Fruit fly (Drosophila melanogaster) whole organism, prepupa: ENCODE results near the gene CG32633.
A peak's percentile ranks its signal among the peaks of the same experiment; 100 is the strongest.

Source experiments
- Blimp-1 ChIP-seq: fragments of 200-800 bp; sonication (Bioruptor generic); optimal IDR thresholded peaks from 3 replicates; lab custom pipeline; 2017; ENCODE audit warnings: missing biosample characterization, missing genetic modification characterization, mild to moderate bottlenecking, moderate library complexity, missing genetic modification reagents
- CG10631 ChIP-seq: fragments of 200-800 bp; sonication (Bioruptor generic); optimal IDR thresholded peaks from 2 replicates; lab custom pipeline; 2016; ENCODE audit warnings: missing biosample characterization, missing genetic modification characterization
- CG11294 ChIP-seq: fragments of 200-800 bp; sonication (Bioruptor generic); IDR thresholded peaks from 2 replicates; pipeline ENCODE4 v1.3.6; 2022; ENCODE audit warnings: missing biosample characterization, missing genetic modification characterization
- CG11902 ChIP-seq: fragments of 200-800 bp; sonication (Bioruptor generic); optimal IDR thresholded peaks from 3 replicates; lab custom pipeline; 2016; ENCODE audit warnings: missing biosample characterization, missing genetic modification characterization
- CG1621 ChIP-seq: fragments of 200-800 bp; sonication (Bioruptor generic); optimal IDR thresholded peaks from 3 replicates; lab custom pipeline; 2018; ENCODE audit warnings: missing biosample characterization, mild to moderate bottlenecking, missing genetic modification characterization
- CG3032 ChIP-seq: fragments of 200-800 bp; optimal IDR thresholded peaks from 2 replicates; lab custom pipeline; 2019; ENCODE audit warnings: missing biosample characterization, mild to moderate bottlenecking, missing genetic modification characterization, moderate library complexity
- CG34406 ChIP-seq: fragments of 200-800 bp; sonication (Bioruptor generic); optimal IDR thresholded peaks from 3 replicates; lab custom pipeline; 2016; ENCODE audit warnings: missing biosample characterization, missing genetic modification characterization
- CG3919 ChIP-seq: fragments of 200-800 bp; sonication (Bioruptor generic); optimal IDR thresholded peaks from 3 replicates; lab custom pipeline; 2016; ENCODE audit warnings: missing biosample characterization, missing genetic modification characterization
- CG4318 ChIP-seq: fragments of 200-800 bp; sonication (Bioruptor generic); optimal IDR thresholded peaks from 3 replicates; lab custom pipeline; 2017; ENCODE audit warnings: missing biosample characterization, mild to moderate bottlenecking, missing genetic modification characterization
- CG6163 ChIP-seq: fragments of 200-800 bp; sonication (Bioruptor generic); IDR thresholded peaks from 3 replicates; pipeline ENCODE4 v1.3.6; 2022; ENCODE audit warnings: missing biosample characterization, missing genetic modification characterization
- CG6276 ChIP-seq: fragments of 200-800 bp; sonication (Bioruptor generic); optimal IDR thresholded peaks from 2 replicates; lab custom pipeline; 2017; ENCODE audit warnings: missing biosample characterization, mild to moderate bottlenecking, missing genetic modification characterization
- CG6792 ChIP-seq: fragments of 200-800 bp; sonication (Bioruptor generic); optimal IDR thresholded peaks from 3 replicates; lab custom pipeline; 2016; ENCODE audit warnings: missing biosample characterization, missing genetic modification characterization
- CG8119 ChIP-seq: fragments of 200-800 bp; sonication (Bioruptor generic); IDR thresholded peaks from 3 replicates; pipeline ENCODE4 v1.3.6; 2022; ENCODE audit warnings: missing biosample characterization, missing genetic modification characterization
- CG8319 ChIP-seq: fragments of 200-800 bp; sonication (Bioruptor generic); optimal IDR thresholded peaks from 3 replicates; lab custom pipeline; 2016; ENCODE audit warnings: missing biosample characterization, missing genetic modification characterization
- CG8632 ChIP-seq: fragments of 200-800 bp; sonication (Bioruptor generic); optimal IDR thresholded peaks from 3 replicates; lab custom pipeline; 2016; ENCODE audit warnings: missing biosample characterization, missing genetic modification characterization
- CG9139 ChIP-seq: fragments of 200-800 bp; sonication (Bioruptor generic); optimal IDR thresholded peaks from 3 replicates; lab custom pipeline; 2017; ENCODE audit warnings: missing biosample characterization, mild to moderate bottlenecking, missing genetic modification characterization
- Eip75B ChIP-seq: fragments of 200-800 bp; sonication (Bioruptor generic); optimal IDR thresholded peaks from 3 replicates; lab custom pipeline; 2016; ENCODE audit warnings: missing biosample characterization, missing genetic modification characterization
- Eip78C ChIP-seq: fragments of 200-800 bp; sonication (Bioruptor generic); peaks from one replicate; lab custom pipeline; 2016; ENCODE audit warnings: missing biosample characterization, missing genetic modification characterization
- Eip93F ChIP-seq: fragments of 200-800 bp; sonication (Bioruptor generic); optimal IDR thresholded peaks from 2 replicates; lab custom pipeline; 2016; ENCODE audit warnings: missing biosample characterization, mild to moderate bottlenecking, missing genetic modification characterization
- Ets96B ChIP-seq: fragments of 200-800 bp; optimal IDR thresholded peaks from 2 replicates; lab custom pipeline; 2019; ENCODE audit warnings: missing biosample characterization, mild to moderate bottlenecking, missing genetic modification characterization, moderate library complexity
- Met ChIP-seq: fragments of 200-800 bp; sonication (Bioruptor generic); optimal IDR thresholded peaks from 3 replicates; lab custom pipeline; 2016; ENCODE audit warnings: missing biosample characterization, missing genetic modification characterization
- OdsH ChIP-seq: fragments of 200-800 bp; sonication (Bioruptor generic); optimal IDR thresholded peaks from 3 replicates; lab custom pipeline; 2016; ENCODE audit warnings: missing biosample characterization, missing genetic modification characterization
- Smox ChIP-seq: fragments of 200-800 bp; sonication (Bioruptor generic); optimal IDR thresholded peaks from 3 replicates; lab custom pipeline; 2016; ENCODE audit warnings: missing biosample characterization, missing genetic modification characterization
- Sox14 ChIP-seq: fragments of 200-800 bp; sonication (Bioruptor generic); optimal IDR thresholded peaks from 3 replicates; lab custom pipeline; 2016; ENCODE audit warnings: missing biosample characterization, missing genetic modification characterization
- achi ChIP-seq: fragments of 200-800 bp; sonication (Bioruptor generic); optimal IDR thresholded peaks from 3 replicates; lab custom pipeline; 2016; ENCODE audit warnings: missing biosample characterization, missing genetic modification characterization
- acj6 ChIP-seq: fragments of 200-800 bp; sonication (Bioruptor generic); optimal IDR thresholded peaks from 3 replicates; lab custom pipeline; 2016; ENCODE audit warnings: missing biosample characterization, missing genetic modification characterization
- dac ChIP-seq: fragments of 200-800 bp; sonication (Bioruptor generic); optimal IDR thresholded peaks from 2 replicates; lab custom pipeline; 2017; ENCODE audit warnings: missing biosample characterization, mild to moderate bottlenecking, missing genetic modification characterization
- eg ChIP-seq: fragments of 200-800 bp; sonication (Bioruptor generic); IDR thresholded peaks from 3 replicates; pipeline ENCODE4 v1.3.6; 2022; ENCODE audit warnings: missing biosample characterization, missing genetic modification characterization
- esn ChIP-seq: fragments of 200-800 bp; sonication (Bioruptor generic); optimal IDR thresholded peaks from 2 replicates; lab custom pipeline; 2016; ENCODE audit warnings: missing biosample characterization, mild to moderate bottlenecking, missing genetic modification characterization, moderate library complexity
- fd85E ChIP-seq: fragments of 200-800 bp; sonication (Bioruptor generic); optimal IDR thresholded peaks from 3 replicates; lab custom pipeline; 2016; ENCODE audit warnings: missing biosample characterization, missing genetic modification characterization
- fkh ChIP-seq: fragments of 200-800 bp; sonication (Bioruptor generic); optimal IDR thresholded peaks from 3 replicates; lab custom pipeline; 2017; ENCODE audit warnings: missing biosample characterization, mild to moderate bottlenecking, missing genetic modification characterization, moderate library complexity
- lz ChIP-seq: fragments of 200-800 bp; sonication (Bioruptor generic); optimal IDR thresholded peaks from 3 replicates; lab custom pipeline; 2016; ENCODE audit warnings: missing biosample characterization, missing genetic modification characterization
- pdm3 ChIP-seq: fragments of 200-800 bp; sonication (Bioruptor generic); optimal IDR thresholded peaks from 3 replicates; lab custom pipeline; 2016; ENCODE audit warnings: missing biosample characterization, missing genetic modification characterization
- salr ChIP-seq, 2 experiments: fragments of 200-800 bp; sonication (Bioruptor generic); optimal IDR thresholded peaks; 3 replicates each; lab custom pipeline; 2016 to 2018; ENCODE audit warnings: missing biosample characterization in 2 of 2, missing genetic modification characterization in 2 of 2, mild to moderate bottlenecking in 1 of 2
- spab ChIP-seq: fragments of 200-800 bp; sonication (Bioruptor generic); optimal IDR thresholded peaks from 2 replicates; lab custom pipeline; 2017; ENCODE audit warnings: missing biosample characterization, mild to moderate bottlenecking, missing genetic modification characterization, missing genetic modification reagents
- ss ChIP-seq, 2 experiments: fragments of 200-800 bp; sonication (Bioruptor generic); optimal IDR thresholded peaks; 2 replicates in 1 of 2; 3 replicates in 1 of 2; lab custom pipeline; 2017 to 2018; ENCODE audit warnings: mild to moderate bottlenecking in 2 of 2, missing biosample characterization in 2 of 2, missing genetic modification characterization in 2 of 2, moderate library complexity in 1 of 2
- svp ChIP-seq: fragments of 200-800 bp; sonication (Bioruptor generic); peaks from one replicate; lab custom pipeline; 2016; ENCODE audit warnings: missing biosample characterization, missing genetic modification characterization
- topi ChIP-seq: fragments of 200-800 bp; sonication (Bioruptor generic); optimal IDR thresholded peaks from 3 replicates; lab custom pipeline; 2016; ENCODE audit warnings: missing biosample characterization, missing genetic modification characterization
- vri ChIP-seq: fragments of 200-800 bp; sonication (Bioruptor generic); optimal IDR thresholded peaks from 3 replicates; lab custom pipeline; 2016; ENCODE audit warnings: missing biosample characterization, mild to moderate bottlenecking, missing genetic modification characterization

CG32633 gene

DNA sequence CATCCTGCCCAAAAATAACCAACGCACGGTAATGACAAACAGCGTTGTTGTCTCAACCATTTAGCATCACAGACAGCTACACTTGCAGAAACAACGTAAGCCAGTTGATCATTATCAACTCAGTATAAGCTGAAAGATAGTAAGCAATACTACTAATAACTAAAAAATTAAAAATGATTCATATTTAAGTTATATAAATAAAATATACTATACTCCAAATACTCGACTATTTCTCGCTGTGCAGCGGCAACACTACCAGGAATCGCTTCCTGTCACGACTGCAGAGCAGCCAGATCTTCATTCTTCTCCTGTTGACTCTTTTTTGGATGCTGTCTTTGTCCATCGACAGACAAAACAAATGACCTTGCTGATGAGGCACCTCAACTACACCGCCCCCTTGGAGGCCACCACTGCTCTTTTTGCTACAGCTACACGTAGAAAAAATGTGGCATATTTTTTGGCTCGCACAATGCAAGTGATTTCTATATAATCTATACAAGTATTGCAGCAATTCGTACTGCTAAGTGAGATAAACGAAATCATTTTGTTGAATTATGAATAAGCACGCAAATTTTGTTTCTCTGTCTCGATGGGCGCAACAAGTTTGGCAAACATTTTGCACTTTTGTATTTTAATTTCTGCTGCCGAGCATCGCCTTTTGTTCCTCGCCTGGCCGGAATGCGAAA is 20.4 kb upstream of the CG32633 start (continued):
- TF ChIP-seq Sox14 = peak; percentile 63
- TF ChIP-seq CG3919 = peak; percentile 61
- peak; percentile 83 for TF ChIP-seq svp (GFP tag; lab: Kevin White, UChicago)
- peak; percentile 34 for TF ChIP-seq CG34406
- TF ChIP-seq vri = peak; percentile 20
- TF ChIP-seq acj6 (GFP tag; lab: Kevin White, UChicago) = peak; percentile 22
- TF ChIP-seq topi = peak; percentile 81
- TF ChIP-seq dac (GFP tag; lab: Kevin White, UChicago) = no peak
- peak; percentile 52 for TF ChIP-seq Smox (GFP tag; lab: Kevin White, UChicago)
- TF ChIP-seq CG6792 = peak; percentile 49

DNA sequence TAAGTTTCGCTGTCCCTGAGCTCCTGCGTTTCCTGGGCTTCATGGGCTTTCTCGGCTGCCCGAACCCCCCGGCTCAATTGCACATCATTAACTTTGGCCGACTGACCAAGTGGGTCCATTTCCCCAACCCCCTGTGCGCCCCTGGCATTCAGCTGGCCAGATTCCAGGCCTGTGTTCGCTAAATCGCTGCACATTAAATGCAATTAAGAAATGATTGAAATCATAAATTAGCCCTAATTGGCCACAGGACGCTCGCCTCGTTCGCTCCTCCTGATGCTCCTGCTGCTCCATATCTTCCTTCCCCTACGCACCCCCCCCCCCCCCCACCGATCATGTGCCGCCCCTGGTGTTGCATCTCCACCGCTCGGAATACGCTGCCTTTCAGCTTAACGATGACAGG is 19.4 kb upstream of the CG32633 start:
- TF ChIP-seq CG8319 (no peak), Eip75B (no peak), CG11902 (GFP tag; lab: Kevin White, UChicago) (no peak), dac (GFP tag; lab: Kevin White, UChicago) (no peak), Blimp-1 (GFP tag; lab: Kevin White, UChicago) (no peak), Ets96B (no peak), CG3919 (no peak), CG1621 (no peak), pdm3 (GFP tag; lab: Kevin White, UChicago) (no peak), CG11294 (GFP tag; lab: Robert Waterston, UW) (no peak), svp (GFP tag; lab: Kevin White, UChicago) (no peak), spab (GFP tag; lab: Kevin White, UChicago) (no peak), CG4318 (GFP tag; lab: Kevin White, UChicago) (no peak)

DNA sequence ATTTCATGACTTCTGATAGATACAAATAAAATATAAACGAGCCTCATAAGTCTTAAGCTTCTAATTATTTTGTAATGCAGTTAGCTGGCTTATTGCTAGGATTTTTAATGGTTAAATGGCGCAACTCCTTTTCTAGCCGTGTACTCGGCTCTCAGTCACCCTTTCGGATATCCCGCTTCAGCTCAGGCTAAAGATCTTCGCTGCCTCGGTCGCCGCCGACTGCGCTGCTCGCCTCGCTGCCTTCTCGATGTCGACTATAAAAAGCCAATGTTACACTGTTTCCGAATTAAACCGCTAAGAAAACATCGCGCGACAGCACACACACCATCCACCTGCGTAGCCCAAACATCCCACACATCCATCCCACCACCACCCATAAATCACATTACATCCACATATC is 18.1 kb upstream of the CG32633 start, which contains the start of gene Cpr12A:
TSS of gene Cpr12A (plus strand) at position 301 of the 400 bp plus-strand sequence.
- TF ChIP-seq spab (GFP tag; lab: Kevin White, UChicago) (no peak), Sox14 (no peak), ss (GFP tag; optimal IDR thresholded peaks at IDR 0.05; lab: Kevin White, UChicago) (peak; percentile 0 to 11), vri (peak; percentile 7), CG3919 (peak; percentile 3), pdm3 (GFP tag; lab: Kevin White, UChicago) (no peak), achi (GFP tag; lab: Kevin White, UChicago) (no peak), esn (GFP tag; lab: Kevin White, UChicago) (peak; percentile 29), Met (GFP tag; lab: Kevin White, UChicago) (peak; percentile 4), Blimp-1 (GFP tag; lab: Kevin White, UChicago) (no peak), OdsH (GFP tag; lab: Kevin White, UChicago) (peak; percentile 11), CG11294 (GFP tag; lab: Robert Waterston, UW) (no peak), fd85E (GFP tag; lab: Kevin White, UChicago) (no peak), CG3032 (tag; lab: Kevin White, UChicago) (peak; percentile 30), Eip78C (GFP tag; lab: Kevin White, UChicago) (peak; percentile 64), CG8632 (peak; percentile 18), Smox (GFP tag; lab: Kevin White, UChicago) (no peak), CG4318 (GFP tag; lab: Kevin White, UChicago) (no peak), topi (no peak), CG10631 (GFP tag; lab: Kevin White, UChicago) (no peak)

DNA sequence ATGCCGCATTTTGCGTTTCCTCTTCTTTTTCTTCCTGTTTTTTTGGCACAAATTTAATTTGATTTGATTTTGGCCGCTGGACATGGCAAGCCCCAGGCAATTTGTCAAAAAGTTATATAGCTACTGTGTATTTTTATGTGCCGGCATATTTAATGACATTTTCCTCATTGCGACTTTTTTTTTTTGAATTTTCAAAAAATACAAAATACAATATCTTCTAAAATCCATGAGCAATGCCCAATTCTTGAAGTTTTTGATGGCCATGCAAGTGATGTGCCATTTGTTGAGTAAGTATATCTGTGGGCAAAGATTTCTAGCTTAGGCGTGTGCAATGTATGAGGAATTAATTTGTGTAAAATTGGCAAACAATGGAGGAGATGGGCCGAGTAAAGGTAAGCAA is 5.8 kb upstream of the CG32633 start, which contains the start of gene CG11816:
TSS of gene CG11816 (minus strand) at position 101 of the 400 bp plus-strand sequence.
- TF ChIP-seq CG6163 (GFP tag; lab: Robert Waterston, UW) (no peak), CG8119 (GFP tag; lab: Robert Waterston, UW) (no peak), Sox14 (no peak), Met (GFP tag; lab: Kevin White, UChicago) (no peak), CG3032 (tag; lab: Kevin White, UChicago) (no peak), CG11294 (GFP tag; lab: Robert Waterston, UW) (no peak), eg (GFP tag; lab: Robert Waterston, UW) (no peak), Smox (GFP tag; lab: Kevin White, UChicago) (no peak), CG6276 (GFP tag; lab: Kevin White, UChicago) (no peak), salr (GFP tag; optimal IDR thresholded peaks at IDR 0.05; lab: Kevin White, UChicago) (no peak), fkh (no peak), vri (no peak), Eip93F (GFP tag; lab: Kevin White, UChicago) (no peak), CG9139 (GFP tag; lab: Kevin White, UChicago) (no peak), esn (GFP tag; lab: Kevin White, UChicago) (no peak), CG1621 (no peak), CG11902 (GFP tag; lab: Kevin White, UChicago) (no peak), CG8319 (no peak), lz (GFP tag; lab: Kevin White, UChicago) (no peak)
